Fruit fly (Drosophila melanogaster): ENCODE results near the gene spn-A.

spn-A gene

DNA sequence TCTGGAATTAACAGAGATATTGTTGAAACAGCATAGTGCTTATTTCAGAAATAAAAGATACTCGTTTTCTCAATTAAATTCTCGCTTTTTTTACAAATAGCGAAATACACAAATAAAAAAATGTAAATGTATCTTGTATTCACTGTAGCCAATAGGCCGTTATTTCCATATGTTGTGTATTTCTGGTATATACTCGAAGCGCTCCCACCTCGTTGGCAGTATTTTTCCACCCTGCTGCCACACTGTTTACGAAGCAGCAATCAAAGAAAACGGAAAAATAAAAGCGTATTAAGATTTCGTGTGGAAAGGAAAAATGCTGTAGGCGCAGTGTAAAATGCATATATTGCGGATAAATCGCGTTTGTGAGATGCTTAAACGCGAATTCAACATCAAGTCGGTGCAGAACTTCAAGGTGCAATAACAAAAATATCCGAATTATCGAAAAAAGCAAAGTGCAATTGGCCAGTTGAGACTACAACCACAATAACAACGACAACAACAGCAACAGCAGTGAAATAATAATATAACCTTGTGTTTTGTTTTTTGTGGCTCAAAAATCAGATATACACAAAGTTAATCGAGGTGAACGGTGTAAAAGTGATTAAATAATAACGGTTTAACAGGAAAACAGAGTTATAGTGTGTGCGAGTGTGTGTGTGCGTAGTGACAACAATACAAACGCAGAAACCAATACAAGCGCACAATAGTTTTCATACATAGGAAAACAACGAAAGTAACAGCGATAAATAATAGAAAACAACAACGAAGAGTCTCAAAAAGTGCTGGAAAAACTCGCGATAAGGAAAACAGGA is 2.4 kb upstream of the spn-A start, which contains the start of gene sima (continued):
- TF ChIP-seq Adf1 (GFP tag; IDR thresholded peaks at IDR 0.05), result peak; percentile 24; the same call in 1 of the 2 replicates
- no peak for TF ChIP-seq lov (optimal IDR thresholded peaks at IDR 0.05)
- TF ChIP-seq lov (GFP tag; IDR thresholded peaks at IDR 0.05), result no peak
- TF ChIP-seq BEAF-32 (GFP tag; optimal IDR thresholded peaks at IDR 0.05), result peak; percentile 39
- peak; percentile 37 for TF ChIP-seq CG6765 (GFP tag; optimal IDR thresholded peaks at IDR 0.05)
- no peak for TF ChIP-seq dati (GFP tag; IDR thresholded peaks at IDR 0.05)
- TF ChIP-seq CG11093 (GFP tag; IDR thresholded peaks at IDR 0.05), result no peak
- TF ChIP-seq ssp (GFP tag; IDR thresholded peaks at IDR 0.05), result peak; percentile 39
- no peak for TF ChIP-seq ranshi (GFP tag; IDR thresholded peaks at IDR 0.05)
- no peak for TF ChIP-seq Fer2 (tag; optimal IDR thresholded peaks at IDR 0.05)
- peak; percentile 4 for TF ChIP-seq CG8944 (GFP tag; optimal IDR thresholded peaks at IDR 0.05)
- TF ChIP-seq Gsc (GFP tag; IDR thresholded peaks at IDR 0.05), result no peak
- peak; percentile 46 for TF ChIP-seq CoRest (tag; optimal IDR thresholded peaks at IDR 0.05)
- TF ChIP-seq gsb (GFP tag; IDR thresholded peaks at IDR 0.05), result no peak
- no peak for TF ChIP-seq prd (optimal IDR thresholded peaks at IDR 0.05)
- peak; percentile 53; the same call in 1 of the 3 replicates for TF ChIP-seq prd (GFP tag; IDR thresholded peaks at IDR 0.05)
- peak; percentile 22 for TF ChIP-seq CG1792 (GFP tag; optimal IDR thresholded peaks at IDR 0.05)
- peak; percentile 71 for TF ChIP-seq CG1603 (tag; optimal IDR thresholded peaks at IDR 0.05)
- peak; percentile 4 for TF ChIP-seq CG15269 (tag; optimal IDR thresholded peaks at IDR 0.05)
- TF ChIP-seq Hr3 (GFP tag; optimal IDR thresholded peaks at IDR 0.05), result peak; percentile 9
- no peak for TF ChIP-seq HLH3B (GFP tag; IDR thresholded peaks at IDR 0.05)
- TF ChIP-seq tll (GFP tag; optimal IDR thresholded peaks at IDR 0.05), result no peak
- no peak for TF ChIP-seq pros (GFP tag; optimal IDR thresholded peaks at IDR 0.05)
- TF ChIP-seq CG1602 (GFP tag; optimal IDR thresholded peaks at IDR 0.05), result no peak
- no peak for TF ChIP-seq CG2875 (GFP tag; optimal IDR thresholded peaks at IDR 0.05)
- no peak for TF ChIP-seq CG6683 (GFP tag; optimal IDR thresholded peaks at IDR 0.05)
- peak; percentile 35 for TF ChIP-seq eyg (GFP tag; optimal IDR thresholded peaks at IDR 0.05)
- TF ChIP-seq CG17802 (tag; optimal IDR thresholded peaks at IDR 0.05), result no peak
- no peak for TF ChIP-seq tio (GFP tag; optimal IDR thresholded peaks at IDR 0.05)
- TF ChIP-seq CG12236 (GFP tag; optimal IDR thresholded peaks at IDR 0.05), result no peak
- TF ChIP-seq zf30C (GFP tag; optimal IDR thresholded peaks at IDR 0.05), result no peak
- TF ChIP-seq CG1832 (GFP tag; optimal IDR thresholded peaks at IDR 0.05), result no peak
- peak; percentile 43 for TF ChIP-seq cwo (GFP tag; optimal IDR thresholded peaks at IDR 0.05)
- TF ChIP-seq stc (GFP tag; IDR thresholded peaks at IDR 0.05), result 0 out of 2 replicates have a peak, but pooled peaks have one; percentile 17
- TF ChIP-seq CG18619 (GFP tag; optimal IDR thresholded peaks at IDR 0.05), result no peak
- no peak for TF ChIP-seq CkIIα-i1 (GFP tag; IDR thresholded peaks at IDR 0.05)
- TF ChIP-seq Mad (GFP tag; optimal IDR thresholded peaks at IDR 0.05), result no peak
- TF ChIP-seq CG8290 (GFP tag; optimal IDR thresholded peaks at IDR 0.05), result no peak
- peak in 1 of 2 experiments; percentile 66 for TF ChIP-seq CG8290 (tag; optimal IDR thresholded peaks at IDR 0.05)
- TF ChIP-seq dimm (GFP tag; IDR thresholded peaks at IDR 0.05), result no peak
- no peak for TF ChIP-seq MTF-1 (GFP tag; optimal IDR thresholded peaks at IDR 0.05; ENCODE audit: borderline replicate concordance)
- TF ChIP-seq CG15011 (GFP tag; optimal IDR thresholded peaks at IDR 0.05), result no peak
- no peak for TF ChIP-seq CG4404 (GFP tag; IDR thresholded peaks at IDR 0.05)
- TF ChIP-seq CG17186 (GFP tag; optimal IDR thresholded peaks at IDR 0.05), result no peak
- TF ChIP-seq abd-A (tag; optimal IDR thresholded peaks at IDR 0.05), result peak; percentile 61
- TF ChIP-seq CG16863 (GFP tag; optimal IDR thresholded peaks at IDR 0.05), result peak; percentile 23
- TF ChIP-seq Abd-B (GFP tag; optimal IDR thresholded peaks at IDR 0.05), result peak; percentile 43
- no peak for TF ChIP-seq CG16815 (GFP tag; optimal IDR thresholded peaks at IDR 0.05)
- TF ChIP-seq CG9215 (GFP tag; IDR thresholded peaks at IDR 0.05), result 0 out of 2 replicates have a peak, but pooled peaks have one; percentile 26
- TF ChIP-seq gcm2 (GFP tag; optimal IDR thresholded peaks at IDR 0.05), result no peak
